Worm (Caenorhabditis elegans) whole organism, L1 larva: ENCODE results near the gene Y75B12A.2.
"Not testable (repeated sequence)": the region's sequence is repeated elsewhere in the genome, so short reads cannot be mapped to it uniquely, and the experiment has no call there.

Experiments used
- C04F5.9 ChIP-seq: sonication (generic microtip); optimal IDR thresholded peaks from 2 replicates; lab custom pipeline; 2016; ENCODE audit warnings: missing genetic modification characterization, missing compliant biosample characterization
- Y116A8C.19 ChIP-seq: sonication (generic microtip); optimal IDR thresholded peaks from 2 replicates; lab custom pipeline; 2016; ENCODE audit warnings: missing compliant biosample characterization, missing genetic modification characterization, borderline replicate concordance
- aha-1 ChIP-seq: fragments of 150-350 bp; optimal IDR thresholded peaks from 2 replicates; lab custom pipeline; 2014; ENCODE audit warnings: missing biosample characterization, missing genetic modification characterization
- alr-1 ChIP-seq: fragments of 200-800 bp; sonication (Bioruptor generic); optimal IDR thresholded peaks from 2 replicates; lab custom pipeline; 2018; ENCODE audit warnings: borderline replicate concordance, mild to moderate bottlenecking, missing genetic modification characterization, missing compliant biosample characterization
- aly-2 ChIP-seq: fragments of 150-350 bp; optimal IDR thresholded peaks from 2 replicates; lab custom pipeline; 2014; ENCODE audit warnings: missing biosample characterization, missing genetic modification characterization
- ama-1 ChIP-seq: fragments of 150-350 bp; optimal IDR thresholded peaks from 2 replicates; lab custom pipeline; 2014
- blmp-1 ChIP-seq: fragments of 150-350 bp; optimal IDR thresholded peaks from 2 replicates; lab custom pipeline; 2014; ENCODE audit warnings: missing biosample characterization, missing genetic modification characterization
- ceh-63 ChIP-seq: fragments of 200-800 bp; sonication (Bioruptor generic); optimal IDR thresholded peaks from 2 replicates; lab custom pipeline; 2018; ENCODE audit warnings: mild to moderate bottlenecking, missing genetic modification characterization, missing compliant biosample characterization
- dpl-1 ChIP-seq, 3 experiments: fragments of 150-350 bp in 2 of 3; sonication (generic microtip) in 1 of 3; optimal IDR thresholded peaks; 2 replicates each; lab custom pipeline; 2014 to 2017; ENCODE audit warnings: missing biosample characterization in 3 of 3, missing genetic modification characterization in 3 of 3, missing genetic modification reagents in 3 of 3
- dsc-1 ChIP-seq: sonication (generic microtip); optimal IDR thresholded peaks from 2 replicates; lab custom pipeline; 2016; ENCODE audit warnings: mild to moderate bottlenecking, missing genetic modification characterization, missing compliant biosample characterization
- egl-27 ChIP-seq, 2 experiments: fragments of 150-350 bp in 1 of 2; sonication (generic microtip); optimal IDR thresholded peaks; 3 replicates each; lab custom pipeline; 2017 to 2018; ENCODE audit warnings: missing biosample characterization in 2 of 2, missing genetic modification characterization in 2 of 2, missing genetic modification reagents in 2 of 2
- ets-5 ChIP-seq: fragments of 200-800 bp; sonication (Bioruptor generic); IDR thresholded peaks from 2 replicates; pipeline ENCODE4 v1.3.6; 2022; ENCODE audit warnings: missing genetic modification characterization, missing compliant biosample characterization
- fkh-10 ChIP-seq: sonication (generic microtip); optimal IDR thresholded peaks from 2 replicates; lab custom pipeline; 2017; ENCODE audit warnings: missing biosample characterization, missing genetic modification reagents, missing genetic modification characterization
- fos-1 ChIP-seq: fragments of 150-350 bp; optimal IDR thresholded peaks from 2 replicates; lab custom pipeline; 2014; ENCODE audit warnings: missing biosample characterization, missing genetic modification characterization
- grh-1 ChIP-seq: fragments of 200-800 bp; sonication (Bioruptor generic); IDR thresholded peaks from 2 replicates; pipeline ENCODE4 v1.3.6; 2022; ENCODE audit warnings: missing genetic modification reagents, missing genetic modification characterization, missing compliant biosample characterization
- hlh-17 ChIP-seq: fragments of 200-800 bp; sonication (Bioruptor generic); optimal IDR thresholded peaks from 2 replicates; lab custom pipeline; 2018; ENCODE audit warnings: missing genetic modification characterization, mild to moderate bottlenecking, missing compliant biosample characterization, moderate library complexity, borderline replicate concordance
- hlh-4 ChIP-seq: sonication (generic microtip); optimal IDR thresholded peaks from 2 replicates; lab custom pipeline; 2016; ENCODE audit warnings: mild to moderate bottlenecking, missing genetic modification characterization, missing compliant biosample characterization
- irx-1 ChIP-seq: sonication (generic microtip); optimal IDR thresholded peaks from 2 replicates; lab custom pipeline; 2016; ENCODE audit warnings: missing genetic modification characterization, missing compliant biosample characterization
- jun-1 ChIP-seq: fragments of 150-350 bp; optimal IDR thresholded peaks from 2 replicates; lab custom pipeline; 2014; ENCODE audit warnings: missing biosample characterization, missing genetic modification reagents, missing genetic modification characterization
- lin-13 ChIP-seq: fragments of 150-350 bp; optimal IDR thresholded peaks from 2 replicates; lab custom pipeline; 2014; ENCODE audit warnings: missing biosample characterization, missing genetic modification reagents, missing genetic modification characterization
- lin-14 ChIP-seq: fragments of 200-800 bp; sonication (Bioruptor generic); optimal IDR thresholded peaks from 2 replicates; lab custom pipeline; 2018; ENCODE audit warnings: mild to moderate bottlenecking, missing genetic modification characterization, moderate library complexity, missing compliant biosample characterization
- lin-15B ChIP-seq: fragments of 150-350 bp; sonication (generic microtip); optimal IDR thresholded peaks from 3 replicates; lab custom pipeline; 2014; ENCODE audit warnings: missing biosample characterization, missing genetic modification characterization
- lsy-2 ChIP-seq, 2 experiments: fragments of 150-350 bp; optimal IDR thresholded peaks; 2 replicates each; lab custom pipeline; 2014; ENCODE audit warnings: missing biosample characterization in 2 of 2, missing genetic modification characterization in 2 of 2
- mdl-1 ChIP-seq, 2 experiments: fragments of 150-350 bp; optimal IDR thresholded peaks; 2 replicates each; lab custom pipeline; 2014 to 2017; ENCODE audit warnings: missing biosample characterization in 2 of 2, missing genetic modification characterization in 2 of 2, inconsistent platforms in 1 of 2
- mef-2 ChIP-seq: fragments of 150-350 bp; optimal IDR thresholded peaks from 2 replicates; lab custom pipeline; 2014; ENCODE audit warnings: missing biosample characterization, missing genetic modification characterization
- mep-1 ChIP-seq: fragments of 150-350 bp; optimal IDR thresholded peaks from 2 replicates; lab custom pipeline; 2014; ENCODE audit warnings: missing biosample characterization, missing genetic modification characterization
- nhr-11 ChIP-seq: fragments of 150-350 bp; optimal IDR thresholded peaks from 2 replicates; lab custom pipeline; 2014; ENCODE audit warnings: missing biosample characterization, missing genetic modification characterization
- nhr-76 ChIP-seq: sonication (generic microtip); optimal IDR thresholded peaks from 2 replicates; lab custom pipeline; 2017; ENCODE audit warnings: missing biosample characterization, missing genetic modification characterization
- nhr-77 ChIP-seq: fragments of 150-350 bp; optimal IDR thresholded peaks from 2 replicates; lab custom pipeline; 2014; ENCODE audit warnings: missing biosample characterization, missing genetic modification characterization
- nhr-84 ChIP-seq: sonication (generic microtip); optimal IDR thresholded peaks from 2 replicates; lab custom pipeline; 2017; ENCODE audit warnings: missing biosample characterization, missing genetic modification characterization
- nhr-90 ChIP-seq: sonication (generic microtip); optimal IDR thresholded peaks from 2 replicates; lab custom pipeline; 2016; ENCODE audit warnings: mild to moderate bottlenecking, missing genetic modification characterization, missing compliant biosample characterization; ENCODE audit not compliant: poor library complexity
- pqm-1 ChIP-seq: sonication (generic microtip); optimal IDR thresholded peaks from 3 replicates; lab custom pipeline; 2017; ENCODE audit warnings: missing biosample characterization, missing genetic modification characterization
- sup-37 ChIP-seq: fragments of 200-800 bp; sonication (Bioruptor generic); optimal IDR thresholded peaks from 2 replicates; lab custom pipeline; 2018; ENCODE audit warnings: mild to moderate bottlenecking, missing genetic modification characterization, missing compliant biosample characterization
- unc-130 ChIP-seq: fragments of 150-350 bp; optimal IDR thresholded peaks from 2 replicates; lab custom pipeline; 2017; ENCODE audit warnings: missing biosample characterization, missing genetic modification characterization, inconsistent platforms
- unc-86 ChIP-seq: sonication (generic microtip); optimal IDR thresholded peaks from 2 replicates; lab custom pipeline; 2016; ENCODE audit warnings: missing genetic modification characterization, missing compliant biosample characterization
- zag-1 ChIP-seq: fragments of 150-350 bp; optimal IDR thresholded peaks from 2 replicates; lab custom pipeline; 2014; ENCODE audit warnings: missing biosample characterization, missing genetic modification characterization

Y75B12A.2 gene

ce11 chrV:15092666-15093065 lies 16.7 kb upstream of the Y75B12A.2 start, which contains the start of gene txt-12:
Gene txt-12, plus strand, starts transcription at chrV:15092966.
- TF ChIP-seq nhr-77 (peak; percentile 14), nhr-90 (tag; lab: Kevin White, UChicago) (no peak)

DNA sequence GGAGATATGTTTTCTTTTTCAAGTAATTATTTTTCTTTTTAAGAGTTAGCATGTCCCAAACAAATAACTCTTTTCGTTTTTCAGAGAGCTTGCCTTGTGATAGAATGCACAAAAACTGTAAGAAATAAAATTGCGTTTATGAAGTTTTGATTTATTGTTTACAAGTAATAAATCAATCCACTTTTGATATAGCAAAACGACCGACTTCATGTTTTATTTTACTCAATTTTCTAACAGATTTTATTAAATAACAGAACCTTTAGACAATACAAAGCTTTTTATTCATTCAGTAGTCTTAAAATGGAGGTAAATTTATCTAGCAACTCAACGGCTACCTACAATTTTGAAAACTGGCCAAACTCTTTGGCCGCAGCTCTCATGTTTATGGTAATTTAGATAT lies 14.6 kb upstream of the Y75B12A.2 start, which contains the start of gene srx-78:
TSS of gene srx-78 (plus strand) at position 301 of the 400 bp plus-strand sequence.
- TF ChIP-seq Y116A8C.19 (tag; lab: Kevin White, UChicago) (no peak), lin-14 (GFP tag; lab: Kevin White, UChicago) (no peak)

DNA sequence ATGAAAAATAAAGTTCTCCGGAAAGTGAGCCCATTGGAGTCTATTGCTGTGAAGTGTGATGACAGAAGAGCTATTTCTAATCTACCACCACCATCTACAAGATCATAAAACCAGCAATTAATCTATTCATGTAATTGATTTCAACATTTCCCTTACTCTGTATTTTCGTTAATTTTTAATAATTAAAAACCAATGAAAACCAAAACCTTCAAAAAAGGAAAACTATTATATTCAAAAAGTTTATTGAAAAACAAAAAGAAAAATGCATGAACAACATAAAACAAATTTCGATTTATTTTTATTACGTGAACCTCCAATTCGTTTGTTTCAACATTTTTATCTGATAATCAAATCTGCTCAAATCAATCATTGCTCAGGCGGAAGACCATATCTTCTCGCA lies 9.9 kb upstream of the Y75B12A.2 start, which contains the start of gene C01G10.1:
TSS of gene C01G10.1 (plus strand) at position 301 of the 400 bp plus-strand sequence.
- no peak for TF ChIP-seq dpl-1 (GFP tag; optimal IDR thresholded peaks at IDR 0.05; lab: Kevin White, UChicago)
- no peak for TF ChIP-seq egl-27 (tag; optimal IDR thresholded peaks at IDR 0.05; lab: Kevin White, UChicago)
- TF ChIP-seq ets-5 (GFP tag; lab: Robert Waterston, UW) = no peak
- no peak for TF ChIP-seq hlh-17 (GFP tag; lab: Kevin White, UChicago)
- no peak for TF ChIP-seq Y116A8C.19 (tag; lab: Kevin White, UChicago)
- no peak for TF ChIP-seq nhr-11
- TF ChIP-seq jun-1 (tag; lab: Kevin White, UChicago) = no peak
- TF ChIP-seq irx-1 = no peak
- no peak for TF ChIP-seq aly-2 (tag; lab: Kevin White, UChicago)
- TF ChIP-seq hlh-4 = no peak
- TF ChIP-seq lin-15B = no peak
- no peak for TF ChIP-seq pqm-1 (tag; lab: Kevin White, UChicago)
- TF ChIP-seq ama-1 (lab: Kevin White, UChicago) = no peak
- TF ChIP-seq ceh-63 (GFP tag; lab: Kevin White, UChicago) = no peak
- no peak for TF ChIP-seq nhr-84 (tag; lab: Kevin White, UChicago)
- no peak for TF ChIP-seq grh-1
- no peak for TF ChIP-seq sup-37 (GFP tag; lab: Kevin White, UChicago)
- TF ChIP-seq alr-1 = no peak

- TF ChIP-seq nhr-76 (tag; lab: Kevin White, UChicago); mep-1 (tag; lab: Kevin White, UChicago); lin-15B: not testable (repeated sequence)
These were observed 3.3 kb upstream of the Y75B12A.2 start, which contains the start of gene C01G10.14 for ce11 chrV:15105893-15106598. Gene C01G10.14, minus strand, starts transcription at chrV:15105943.

ce11 chrV:15111660-15112059 lies 2.3 kb downstream of the Y75B12A.2 start, which contains the start of gene T01G5.7:
Gene T01G5.7, plus strand, starts transcription at chrV:15111960.
- TF ChIP-seq mdl-1 (tag; optimal IDR thresholded peaks at IDR 0.05; lab: Kevin White, UChicago) = no peak
- TF ChIP-seq ama-1 (lab: Kevin White, UChicago) = no peak
- TF ChIP-seq C04F5.9 (tag; lab: Kevin White, UChicago) = no peak
- TF ChIP-seq unc-86 = no peak
- no peak for TF ChIP-seq mef-2
- no peak for TF ChIP-seq blmp-1 (tag; lab: Kevin White, UChicago)

DNA sequence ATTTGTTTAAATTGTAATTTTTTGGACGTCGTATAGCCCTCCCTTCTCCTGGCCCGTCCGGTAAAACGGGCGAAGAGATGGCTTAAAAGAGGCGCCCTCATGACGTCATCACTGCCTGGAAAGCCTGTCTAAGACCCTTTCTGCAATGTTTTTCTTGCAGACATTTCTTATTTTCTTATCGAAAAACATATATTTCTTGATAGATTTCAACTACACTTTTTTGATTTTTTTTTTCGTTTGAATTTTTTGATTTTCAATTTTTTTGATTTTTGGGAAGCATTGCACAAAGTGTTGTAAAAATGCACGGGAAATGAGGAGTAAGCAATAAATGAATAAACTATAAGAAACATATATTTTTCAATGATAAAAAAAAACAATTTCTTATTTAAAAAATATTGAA lies 4.6 kb downstream of the Y75B12A.2 start, which contains the start of gene T01G5.6:
TSS of gene T01G5.6 (minus strand) at position 101 of the 400 bp plus-strand sequence.
- TF ChIP-seq aha-1 (tag; lab: Kevin White, UChicago) = no peak
- TF ChIP-seq lsy-2 (tag; optimal IDR thresholded peaks at IDR 0.05; lab: Kevin White, UChicago) = no peak
- TF ChIP-seq mef-2 = no peak
- no peak for TF ChIP-seq fkh-10 (GFP tag; lab: Kevin White, UChicago)
- TF ChIP-seq unc-130 = no peak
- no peak for TF ChIP-seq nhr-77
- TF ChIP-seq lin-13 (GFP tag; lab: Kevin White, UChicago) = no peak
- TF ChIP-seq ets-5 (GFP tag; lab: Robert Waterston, UW) = no peak
- TF ChIP-seq fos-1 (tag; lab: Kevin White, UChicago) = no peak
- no peak for TF ChIP-seq nhr-84 (tag; lab: Kevin White, UChicago)
- no peak for TF ChIP-seq dsc-1
- no peak for TF ChIP-seq zag-1
